Fruit fly (Drosophila melanogaster) Kc167 (cell line): ENCODE measurements around the gene bnb.

Experiments used
- Sin3A ChIP-seq: fragments of >200 bp; optimal IDR thresholded peaks from 2 replicates; lab custom pipeline; 2018; ENCODE audit warnings: missing external identifiers
- h ChIP-seq: fragments of >200 bp; optimal IDR thresholded peaks from 3 replicates; lab custom pipeline; 2018; ENCODE audit warnings: missing external identifiers
- psq ChIP-seq: fragments of >200 bp; optimal IDR thresholded peaks from 2 replicates; lab custom pipeline; 2017; ENCODE audit warnings: missing external identifiers
- ttk ChIP-seq: sonication (Bioruptor generic); optimal IDR thresholded peaks from 2 replicates; lab custom pipeline; 2017; ENCODE audit warnings: missing external identifiers

DNA sequence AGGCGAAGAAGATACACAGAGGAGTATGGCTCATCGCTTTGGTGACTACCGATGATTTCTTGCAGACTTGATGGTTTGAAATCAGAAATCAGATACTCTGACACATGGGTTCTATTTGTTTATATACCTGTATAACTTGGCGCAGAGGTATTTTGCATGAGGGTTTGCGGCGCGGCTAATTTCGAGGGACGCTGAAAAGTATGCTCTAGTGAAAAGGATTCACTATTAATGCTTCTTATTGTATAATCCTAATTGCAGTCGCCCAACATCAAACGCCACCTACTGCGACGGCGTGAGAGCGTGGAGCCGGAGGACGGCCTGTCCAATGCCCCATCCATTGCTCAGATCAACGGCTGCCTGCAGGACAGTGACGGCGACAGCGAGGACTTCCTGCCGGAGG, 7.5 kb upstream of the bnb start:
- TF ChIP-seq ttk (lab: Kevin White, UChicago) (no peak), h (lab: Kevin White, UChicago) (no peak), Sin3A (lab: Kevin White, UChicago) (no peak), psq (lab: Kevin White, UChicago) (no peak)
